Worm (Caenorhabditis elegans) whole organism, young adult: ENCODE results near the gene sru-30.

Source experiments
- F33H1.4 ChIP-seq: fragments of 200-800 bp; sonication (Bioruptor generic); IDR thresholded peaks from 2 replicates; pipeline ENCODE4 v1.3.6; 2022; ENCODE audit warnings: missing genetic modification reagents, missing genetic modification characterization, missing compliant biosample characterization
- F49E8.2 ChIP-seq: sonication (generic microtip); optimal IDR thresholded peaks from 3 replicates; lab custom pipeline; 2017; ENCODE audit warnings: missing genetic modification characterization, mild to moderate bottlenecking, missing compliant biosample characterization, antibody characterized with exemption, moderate library complexity; ENCODE audit not compliant: insufficient read depth
- atf-7 ChIP-seq: sonication (generic microtip); optimal IDR thresholded peaks from 2 replicates; lab custom pipeline; 2017; ENCODE audit warnings: mild to moderate bottlenecking, missing genetic modification characterization, missing compliant biosample characterization
- ceh-27 ChIP-seq: fragments of 200-800 bp; sonication (Bioruptor generic); optimal IDR thresholded peaks from 2 replicates; lab custom pipeline; 2018; ENCODE audit warnings: mild to moderate bottlenecking, missing genetic modification characterization, moderate library complexity, missing compliant biosample characterization
- ceh-79 ChIP-seq: sonication (generic microtip); optimal IDR thresholded peaks from 2 replicates; lab custom pipeline; 2017; ENCODE audit warnings: mild to moderate bottlenecking, missing genetic modification characterization, missing compliant biosample characterization
- egl-44 ChIP-seq: fragments of 200-800 bp; sonication (Bioruptor generic); IDR thresholded peaks from 2 replicates; pipeline ENCODE4 v1.3.6; 2022; ENCODE audit warnings: missing genetic modification reagents, missing genetic modification characterization, missing compliant biosample characterization
- mes-4 ChIP-seq: sonication (generic microtip); optimal IDR thresholded peaks from 2 replicates; lab custom pipeline; 2016; ENCODE audit warnings: missing genotype, missing genetic modification characterization, missing compliant biosample characterization

ce11 chrV:9833900-9834299 is 20.3 kb downstream of the sru-30 start, which contains the start of gene sru-40:
- TF ChIP-seq egl-44 (no peak), F49E8.2 (no peak), atf-7 (tag; lab: Kevin White, UChicago) (no peak), ceh-27 (no peak), ceh-79 (no peak), mes-4 (tag; lab: Kevin White, UChicago) (no peak), F33H1.4 (GFP tag; lab: Robert Waterston, UW) (no peak)
